Fruit fly (Drosophila melanogaster): Measurements from ENCODE around the gene wake.

Gene wake

DNA sequence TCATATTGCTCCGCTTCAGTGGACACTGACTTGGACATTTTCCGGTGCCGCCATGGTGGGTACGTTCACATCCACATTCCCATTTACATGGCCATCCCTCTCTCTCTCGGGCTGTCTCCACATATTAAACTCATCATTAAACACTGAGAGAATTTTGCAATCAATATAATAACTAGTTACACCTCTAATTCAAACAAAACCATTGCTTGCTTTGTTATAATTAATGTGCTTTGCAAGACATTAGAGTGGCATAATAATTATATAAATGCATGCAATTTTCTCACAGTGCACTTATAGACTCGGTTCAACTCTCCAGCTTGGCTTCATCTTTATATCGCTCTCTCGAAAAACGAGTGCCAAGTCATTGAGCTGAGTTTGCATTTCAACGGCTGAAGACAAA lies 14.9 kb upstream of the wake start (continued):
- TF ChIP-seq CG10321 (GFP tag; IDR thresholded peaks at IDR 0.05) (0 out of 2 replicates have a peak, but pooled peaks have one; percentile 17), CG18764 (GFP tag; optimal IDR thresholded peaks at IDR 0.05) (no peak), CG3847 (GFP tag; IDR thresholded peaks at IDR 0.05) (peak; percentile 42; the same call in 1 of the 2 replicates), Sox102F (GFP tag; optimal IDR thresholded peaks at IDR 0.05) (peak; percentile 77), Oli (tag; optimal IDR thresholded peaks at IDR 0.05) (peak; percentile 63), vvl (GFP tag; IDR thresholded peaks at IDR 0.05) (peak; percentile 85), ind (GFP tag; optimal IDR thresholded peaks at IDR 0.05) (peak; percentile 72), CG14965 (GFP tag; optimal IDR thresholded peaks at IDR 0.05; ENCODE audit: borderline replicate concordance) (no peak), CG31441 (GFP tag; IDR thresholded peaks at IDR 0.05) (no peak; the same call in none of the 2 replicates), aop (GFP tag; IDR thresholded peaks at IDR 0.05) (no peak), luna (GFP tag; optimal IDR thresholded peaks at IDR 0.05) (no peak), fru (optimal IDR thresholded peaks at IDR 0.05) (no peak), sc (optimal IDR thresholded peaks at IDR 0.05) (no peak), sc (GFP tag; optimal IDR thresholded peaks at IDR 0.05) (peak; percentile 35), kni (GFP tag; optimal IDR thresholded peaks at IDR 0.05) (no peak), prd (optimal IDR thresholded peaks at IDR 0.05) (no peak), prd (GFP tag; IDR thresholded peaks at IDR 0.05) (peak; percentile 70; the same call in 2 of the 3 replicates), CG1233 (GFP tag; optimal IDR thresholded peaks at IDR 0.05) (peak; percentile 38), NC2α (GFP tag; optimal IDR thresholded peaks at IDR 0.05) (no peak), lola (GFP tag; optimal IDR thresholded peaks at IDR 0.05) (no peak), CG8089 (GFP tag; optimal IDR thresholded peaks at IDR 0.05) (peak; percentile 44), Kr (GFP tag; optimal IDR thresholded peaks at IDR 0.05) (no peak), Rx (GFP tag; IDR thresholded peaks at IDR 0.05) (peak; percentile 74), shn (GFP tag; optimal IDR thresholded peaks at IDR 0.05) (no peak), CG12104 (GFP tag; optimal IDR thresholded peaks at IDR 0.05) (peak; percentile 55), CG6175 (GFP tag; IDR thresholded peaks at IDR 0.05) (peak; percentile 51; the same call in 1 of the 3 replicates), CG11504 (tag; optimal IDR thresholded peaks at IDR 0.05) (no peak), repo (GFP tag; optimal IDR thresholded peaks at IDR 0.05) (peak; percentile 24), Fer1 (GFP tag; optimal IDR thresholded peaks at IDR 0.05) (peak; percentile 65), CG11723 (GFP tag; optimal IDR thresholded peaks at IDR 0.05) (no peak), NC2β (GFP tag; optimal IDR thresholded peaks at IDR 0.05) (peak; percentile 30), CG4404 (GFP tag; IDR thresholded peaks at IDR 0.05) (0 out of 2 replicates have a peak, but pooled peaks have one; percentile 35), CG6654 (GFP tag; optimal IDR thresholded peaks at IDR 0.05) (no peak), CG30020 (tag; optimal IDR thresholded peaks at IDR 0.05) (no peak), CG5180 (GFP tag; optimal IDR thresholded peaks at IDR 0.05) (no peak), lab (GFP tag; optimal IDR thresholded peaks at IDR 0.05) (no peak), CG10565 (GFP tag; optimal IDR thresholded peaks at IDR 0.05) (no peak), MESR4 (GFP tag; optimal IDR thresholded peaks at IDR 0.05) (no peak), cwo (GFP tag; optimal IDR thresholded peaks at IDR 0.05) (no peak), gsb-n (tag; optimal IDR thresholded peaks at IDR 0.05) (no peak), tx (GFP tag; optimal IDR thresholded peaks at IDR 0.05) (peak; percentile 6), CG17328 (GFP tag; IDR thresholded peaks at IDR 0.05) (peak; percentile 86), hbn (GFP tag; IDR thresholded peaks at IDR 0.05; ENCODE audit: partially characterized antibody) (no peak), mam (GFP tag; optimal IDR thresholded peaks at IDR 0.05) (peak; percentile 56), Oaz (GFP tag; IDR thresholded peaks at IDR 0.05) (peak; percentile 57; the same call in 1 of the 2 replicates), HLH54F (GFP tag; optimal IDR thresholded peaks at IDR 0.05) (peak; percentile 29), Abd-B (GFP tag; optimal IDR thresholded peaks at IDR 0.05) (no peak), CG1603 (tag; optimal IDR thresholded peaks at IDR 0.05) (peak; percentile 82), cg (GFP tag; optimal IDR thresholded peaks at IDR 0.05) (no peak), BEAF-32 (GFP tag; optimal IDR thresholded peaks at IDR 0.05) (no peak), B-H1 (GFP tag; IDR thresholded peaks at IDR 0.05) (peak; percentile 58; the same call in 2 of the 3 replicates)
